Fruit fly (Drosophila melanogaster) whole organism, adult: ENCODE results near the gene CG32588.

ENCODE experiments used
- CG11617 ChIP-seq: fragments of 200-800 bp; sonication (Bioruptor generic); optimal IDR thresholded peaks from 2 replicates; lab custom pipeline; 2017; ENCODE audit warnings: mild to moderate bottlenecking, missing biosample characterization, missing genetic modification reagents, missing genetic modification characterization
- CG12768 ChIP-seq: fragments of 200-800 bp; sonication (Bioruptor generic); optimal IDR thresholded peaks from 2 replicates; lab custom pipeline; 2017; ENCODE audit warnings: missing biosample characterization, missing genetic modification characterization, mild to moderate bottlenecking, moderate library complexity, missing genetic modification reagents
- CG14711 ChIP-seq: fragments of 200-800 bp; sonication (Bioruptor generic); optimal IDR thresholded peaks from 2 replicates; lab custom pipeline; 2018; ENCODE audit warnings: missing biosample characterization, mild to moderate bottlenecking, missing genetic modification characterization, moderate library complexity
- CG1620 ChIP-seq: fragments of 200-800 bp; sonication (Bioruptor generic); optimal IDR thresholded peaks from 2 replicates; lab custom pipeline; 2016; ENCODE audit warnings: missing biosample characterization, missing genetic modification characterization
- CG33017 ChIP-seq: fragments of 200-800 bp; sonication (Bioruptor generic); optimal IDR thresholded peaks from 2 replicates; lab custom pipeline; 2018; ENCODE audit warnings: missing biosample characterization, mild to moderate bottlenecking, missing genetic modification characterization, moderate library complexity
- CG5204 ChIP-seq: fragments of 200-800 bp; sonication (Bioruptor generic); optimal IDR thresholded peaks from 2 replicates; lab custom pipeline; 2016; ENCODE audit warnings: missing biosample characterization, missing genetic modification characterization
- CG7045 ChIP-seq: fragments of 200-800 bp; sonication (Bioruptor generic); optimal IDR thresholded peaks from 2 replicates; lab custom pipeline; 2017; ENCODE audit warnings: missing biosample characterization, mild to moderate bottlenecking, missing genetic modification characterization
- CG7101 ChIP-seq: fragments of 200-800 bp; sonication (Bioruptor generic); optimal IDR thresholded peaks from 2 replicates; lab custom pipeline; 2018; ENCODE audit warnings: missing biosample characterization, mild to moderate bottlenecking, missing genetic modification characterization, moderate library complexity
- Clk ChIP-seq: fragments of 200-800 bp; sonication (Bioruptor generic); optimal IDR thresholded peaks from 2 replicates; lab custom pipeline; 2017; ENCODE audit warnings: missing biosample characterization, missing genetic modification characterization
- Crg-1 ChIP-seq: fragments of 200-800 bp; sonication (Bioruptor generic); optimal IDR thresholded peaks from 2 replicates; lab custom pipeline; 2016; ENCODE audit warnings: missing biosample characterization, missing genetic modification characterization
- Hr96 ChIP-seq: fragments of 200-800 bp; sonication (Bioruptor generic); optimal IDR thresholded peaks from 2 replicates; lab custom pipeline; 2016; ENCODE audit warnings: missing biosample characterization, missing genetic modification characterization
- Mnt ChIP-seq: fragments of 200-800 bp; sonication (Bioruptor generic); optimal IDR thresholded peaks from 2 replicates; lab custom pipeline; 2016; ENCODE audit warnings: missing biosample characterization, mild to moderate bottlenecking, missing genetic modification characterization
- bab1 ChIP-seq: fragments of 200-800 bp; sonication (Bioruptor generic); optimal IDR thresholded peaks from 3 replicates; lab custom pipeline; 2019; ENCODE audit warnings: missing biosample characterization, mild to moderate bottlenecking, missing genetic modification characterization, moderate library complexity
- cic ChIP-seq: fragments of 200-800 bp; sonication (Bioruptor generic); optimal IDR thresholded peaks from 2 replicates; lab custom pipeline; 2017; ENCODE audit warnings: missing biosample characterization, mild to moderate bottlenecking, missing genetic modification characterization, moderate library complexity
- cnc ChIP-seq, 2 experiments: fragments of >200 bp; optimal IDR thresholded peaks; 2 replicates each; lab custom pipeline; 2017
- kay ChIP-seq: fragments of 200-800 bp; sonication (Bioruptor generic); peaks from one replicate; lab custom pipeline; 2016; ENCODE audit warnings: missing biosample characterization, missing genetic modification characterization, borderline replicate concordance
- ovo ChIP-seq: fragments of 200-800 bp; sonication (Bioruptor generic); optimal IDR thresholded peaks from 2 replicates; lab custom pipeline; 2016; ENCODE audit warnings: missing biosample characterization, missing genetic modification characterization
- pad ChIP-seq: fragments of 200-800 bp; sonication (Bioruptor generic); optimal IDR thresholded peaks from 3 replicates; lab custom pipeline; 2017; ENCODE audit warnings: missing biosample characterization, missing genetic modification characterization, mild to moderate bottlenecking, moderate library complexity, missing genetic modification reagents
- tj ChIP-seq: fragments of 200-800 bp; sonication (Bioruptor generic); optimal IDR thresholded peaks from 3 replicates; lab custom pipeline; 2017; ENCODE audit warnings: missing biosample characterization, mild to moderate bottlenecking, missing genetic modification characterization, moderate library complexity
- toe ChIP-seq: fragments of 200-800 bp; sonication (Bioruptor generic); optimal IDR thresholded peaks from 2 replicates; lab custom pipeline; 2016; ENCODE audit warnings: missing biosample characterization, missing genetic modification characterization

Gene CG32588

DNA sequence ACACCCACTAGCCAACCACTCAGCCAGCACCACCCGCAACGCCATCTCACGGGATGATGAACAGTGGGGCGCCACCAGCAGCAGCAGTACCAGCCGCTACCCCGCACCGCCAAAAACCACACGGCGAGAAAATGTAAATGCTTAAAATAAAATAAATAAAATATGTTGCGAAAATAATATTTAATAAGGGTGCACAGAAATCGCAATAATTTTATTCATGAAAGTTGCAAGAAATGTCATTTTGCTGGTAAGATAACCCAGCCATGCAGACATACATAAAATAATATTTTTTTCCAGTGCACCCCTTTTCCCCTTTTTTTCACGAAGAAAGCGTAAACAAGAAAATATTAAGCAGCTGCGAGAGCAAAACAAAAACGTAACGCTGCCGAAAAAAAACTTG, 9.6 kb upstream of the CG32588 start:
- TF ChIP-seq Crg-1 (GFP tag; lab: Kevin White, UChicago) = no peak
- no peak for TF ChIP-seq CG7045 (GFP tag; lab: Kevin White, UChicago)
- TF ChIP-seq CG33017 (tag; lab: Kevin White, UChicago) = no peak
- TF ChIP-seq cnc (optimal IDR thresholded peaks at IDR 0.05; lab: Kevin White, UChicago) = no peak
- no peak for TF ChIP-seq ovo (GFP tag; lab: Kevin White, UChicago)
- no peak for TF ChIP-seq Mnt
- no peak for TF ChIP-seq toe (GFP tag; lab: Kevin White, UChicago)

DNA sequence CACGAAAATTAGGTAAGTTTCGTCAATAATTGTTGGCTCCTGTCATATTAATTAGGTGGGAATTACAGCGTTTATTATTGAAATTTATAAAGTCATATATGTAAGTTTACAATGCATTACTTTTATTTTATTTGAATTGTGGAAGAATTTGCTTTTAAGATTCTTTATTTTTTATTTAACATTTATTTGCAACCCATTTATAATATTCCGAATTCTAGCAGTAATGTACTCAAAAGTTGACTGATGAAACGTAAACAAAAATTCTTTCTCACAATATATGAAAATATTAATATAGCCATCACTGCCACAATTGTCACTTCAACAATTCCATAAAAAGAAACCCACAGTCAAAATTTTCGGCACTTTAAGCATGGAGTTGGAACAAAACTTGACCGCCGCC, 3.6 kb upstream of the CG32588 start, which contains the start of gene CG5662:
Gene CG5662, plus strand, starts transcription at position 301 of the 400 bp plus-strand sequence.
- TF ChIP-seq CG1620 (GFP tag; lab: Kevin White, UChicago) (no peak), CG11617 (GFP tag; lab: Kevin White, UChicago) (no peak), pad (no peak)

DNA sequence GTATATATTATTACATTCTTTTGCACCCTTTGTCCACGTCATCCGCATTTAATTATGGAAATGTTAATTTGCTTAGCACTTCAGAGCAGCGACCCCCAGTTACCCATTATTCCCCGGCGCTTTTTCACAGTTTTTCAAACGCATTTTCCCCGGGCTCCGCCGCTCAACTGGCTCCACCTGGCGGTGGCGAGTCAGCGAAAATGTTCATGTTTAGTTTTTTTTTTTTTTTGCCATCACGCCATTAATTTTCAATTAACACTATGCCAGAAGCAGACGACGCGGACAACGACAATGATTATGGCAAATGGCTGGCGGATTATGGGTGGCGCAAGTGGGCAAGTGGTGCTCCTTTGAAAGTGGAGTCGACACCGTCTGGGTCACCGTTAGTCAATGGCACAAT, 2.8 kb downstream of the CG32588 start:
- no peak for TF ChIP-seq Hr96
- no peak for TF ChIP-seq toe (GFP tag; lab: Kevin White, UChicago)
- no peak for TF ChIP-seq CG1620 (GFP tag; lab: Kevin White, UChicago)
- TF ChIP-seq CG7101 = no peak
- no peak for TF ChIP-seq cic
- no peak for TF ChIP-seq tj (GFP tag; lab: Kevin White, UChicago)
- TF ChIP-seq CG12768 = no peak
- no peak for TF ChIP-seq CG7045 (GFP tag; lab: Kevin White, UChicago)
- no peak for TF ChIP-seq Crg-1 (GFP tag; lab: Kevin White, UChicago)
- TF ChIP-seq kay = no peak
- TF ChIP-seq ovo (GFP tag; lab: Kevin White, UChicago) = no peak

DNA sequence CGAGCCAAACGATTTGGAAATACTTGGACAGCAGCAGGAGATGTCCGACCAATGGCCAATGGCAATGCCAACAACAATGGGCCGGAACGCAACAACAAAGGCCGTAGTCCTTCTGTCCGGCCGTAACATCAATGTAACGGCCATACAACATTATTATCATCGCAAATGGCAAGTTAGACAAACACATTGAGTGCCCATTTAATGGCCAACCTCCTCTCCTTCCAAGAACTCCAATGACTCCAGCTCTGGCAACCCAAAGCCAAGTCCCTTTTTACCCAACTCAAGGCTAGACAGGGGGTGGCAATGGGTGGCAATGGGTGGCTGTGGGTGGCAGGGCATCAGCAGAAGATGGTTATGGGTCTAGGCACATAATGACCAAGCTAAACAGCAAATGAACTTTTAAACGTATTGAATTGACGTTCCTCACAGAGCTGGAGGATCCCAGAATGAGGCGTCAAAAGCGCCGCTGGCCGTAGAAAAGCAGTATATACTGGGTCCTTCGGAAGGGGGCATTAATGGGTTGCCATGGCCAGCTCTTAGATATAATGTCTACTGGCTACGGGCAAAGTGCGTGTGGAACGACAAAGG, 6.5 kb downstream of the CG32588 start:
- TF ChIP-seq toe (GFP tag; lab: Kevin White, UChicago) (no peak), CG7045 (GFP tag; lab: Kevin White, UChicago) (no peak), cic (no peak), CG5204 (GFP tag; lab: Kevin White, UChicago) (no peak), CG11617 (GFP tag; lab: Kevin White, UChicago) (no peak), ovo (GFP tag; lab: Kevin White, UChicago) (no peak), pad (no peak), cnc (optimal IDR thresholded peaks at IDR 0.05; lab: Kevin White, UChicago) (no peak), Mnt (no peak)

DNA sequence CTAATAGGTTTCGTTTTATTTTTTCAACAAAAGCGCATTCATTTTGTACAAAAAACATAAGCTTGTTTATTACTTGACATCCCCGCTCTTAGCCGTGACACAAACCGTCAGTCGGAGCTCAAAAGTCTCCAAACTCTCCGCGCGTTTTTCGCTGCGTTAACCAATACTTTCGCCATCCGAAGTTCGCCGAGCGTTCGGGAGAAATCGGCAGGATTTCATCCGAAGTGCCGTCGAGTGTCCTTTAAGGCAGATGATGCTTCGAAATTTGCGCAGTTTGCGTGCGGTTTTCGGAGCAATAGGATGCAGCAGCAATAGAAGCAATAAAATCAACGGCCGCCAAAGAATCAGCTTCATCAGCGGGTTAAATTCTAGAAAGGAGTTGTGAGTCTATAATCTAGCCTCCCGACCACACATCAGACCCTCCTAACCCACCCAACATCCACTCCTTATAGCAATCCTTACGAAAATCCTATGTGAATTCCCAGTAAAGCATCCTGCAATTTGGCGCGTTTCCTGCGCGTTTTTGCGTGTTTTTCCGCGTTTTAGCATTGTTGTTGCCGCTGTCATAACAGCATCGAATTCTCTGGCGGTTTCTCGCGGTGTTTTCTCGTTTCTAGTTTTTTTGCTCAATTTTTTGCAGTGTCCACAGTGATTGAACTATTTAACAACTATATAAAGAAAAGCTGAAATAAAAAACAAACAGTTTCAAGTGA, 31.1 kb downstream of the CG32588 start, which contains the start of gene CG43737:
Gene CG43737, plus strand, starts transcription at position 271 of the 713 bp plus-strand sequence.
- TF ChIP-seq Crg-1 (GFP tag; lab: Kevin White, UChicago) (no peak), Hr96 (no peak), bab1 (GFP tag; lab: Kevin White, UChicago) (no peak), toe (GFP tag; lab: Kevin White, UChicago) (no peak), cnc (optimal IDR thresholded peaks at IDR 0.05; lab: Kevin White, UChicago) (no peak), ovo (GFP tag; lab: Kevin White, UChicago) (no peak), CG5204 (GFP tag; lab: Kevin White, UChicago) (no peak), CG33017 (tag; lab: Kevin White, UChicago) (no peak), CG1620 (GFP tag; lab: Kevin White, UChicago) (no peak), Clk (GFP tag; lab: Kevin White, UChicago) (no peak), pad (no peak), Mnt (no peak), CG11617 (GFP tag; lab: Kevin White, UChicago) (no peak), CG12768 (no peak), tj (GFP tag; lab: Kevin White, UChicago) (no peak), CG14711 (tag; lab: Kevin White, UChicago) (no peak)

DNA sequence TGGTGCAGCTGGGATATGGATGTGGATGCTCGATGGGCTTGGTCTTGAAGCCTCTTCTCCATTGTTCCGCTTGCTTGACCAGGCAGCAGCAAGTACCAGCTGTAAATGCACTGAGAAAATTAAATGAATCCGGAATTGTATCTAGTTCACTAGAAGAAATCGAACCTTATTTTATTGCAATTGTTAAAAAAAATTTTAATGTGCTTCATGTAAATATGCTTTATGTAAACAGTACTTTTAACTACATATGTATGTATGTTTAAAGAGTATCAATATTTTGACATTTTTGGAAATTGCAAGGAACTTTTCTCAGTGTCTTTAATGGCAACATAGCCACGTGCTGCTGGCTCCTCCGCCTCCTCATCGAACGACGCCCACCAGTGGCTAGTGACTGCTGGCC, 41.6 kb downstream of the CG32588 start:
- no peak for TF ChIP-seq CG1620 (GFP tag; lab: Kevin White, UChicago)
- TF ChIP-seq CG33017 (tag; lab: Kevin White, UChicago) = no peak
- no peak for TF ChIP-seq Mnt
- no peak for TF ChIP-seq cic
- TF ChIP-seq ovo (GFP tag; lab: Kevin White, UChicago) = no peak
- no peak for TF ChIP-seq tj (GFP tag; lab: Kevin White, UChicago)
- no peak for TF ChIP-seq toe (GFP tag; lab: Kevin White, UChicago)
- TF ChIP-seq Hr96 = no peak
- TF ChIP-seq bab1 (GFP tag; lab: Kevin White, UChicago) = no peak
- TF ChIP-seq CG5204 (GFP tag; lab: Kevin White, UChicago) = no peak
- no peak for TF ChIP-seq CG7101
- no peak for TF ChIP-seq CG7045 (GFP tag; lab: Kevin White, UChicago)
- no peak for TF ChIP-seq pad
- no peak for TF ChIP-seq CG11617 (GFP tag; lab: Kevin White, UChicago)
- no peak for TF ChIP-seq CG12768
- no peak for TF ChIP-seq Crg-1 (GFP tag; lab: Kevin White, UChicago)
- TF ChIP-seq kay = no peak
- no peak for TF ChIP-seq CG14711 (tag; lab: Kevin White, UChicago)
- TF ChIP-seq cnc (optimal IDR thresholded peaks at IDR 0.05; lab: Kevin White, UChicago) = no peak
- TF ChIP-seq Clk (GFP tag; lab: Kevin White, UChicago) = no peak
